Worm (Caenorhabditis elegans): ENCODE data around the gene spp-5.

DNA sequence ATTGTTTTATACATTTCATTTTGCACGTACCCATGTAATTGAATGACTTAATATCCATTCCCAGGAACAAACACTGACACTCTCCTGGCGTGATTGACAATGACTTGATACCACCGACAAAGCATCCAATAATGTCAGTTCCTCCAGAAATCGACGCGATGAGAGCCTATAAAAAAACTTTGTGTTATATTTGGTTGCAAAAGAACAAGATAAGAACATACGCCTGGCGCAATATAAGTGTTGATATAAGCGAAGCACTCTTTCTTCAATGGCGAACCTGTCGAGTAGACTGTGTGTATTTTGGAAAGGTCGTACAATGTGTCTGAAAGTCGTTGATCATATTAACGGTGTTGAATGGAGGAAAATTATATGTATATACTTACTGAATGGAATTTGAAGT, 17.0 kb downstream of the spp-5 start:
- no peak for TF ChIP-seq egl-27 (tag; optimal IDR thresholded peaks at IDR 0.05)
- TF ChIP-seq efl-1 (optimal IDR thresholded peaks at IDR 0.05), result no peak
- no peak for TF ChIP-seq efl-1 (GFP tag; optimal IDR thresholded peaks at IDR 0.05 in 1 of 2)
- TF ChIP-seq ceh-88 (GFP tag; IDR thresholded peaks at IDR 0.05), result no peak
- no peak for TF ChIP-seq grh-1 (GFP tag; IDR thresholded peaks at IDR 0.05)
